Worm (Caenorhabditis elegans): ENCODE data around the gene aqp-1.

The aqp-1 gene

ce11 chrII:7228646-7229200 is 9.4 kb downstream of the aqp-1 start, which contains the start of gene F32A5.4:
TSS of gene F32A5.4 (plus strand) at chrII:7229150.
- peak; percentile 61 for TF ChIP-seq ama-1 (optimal IDR thresholded peaks at IDR 0.05)
- no peak for TF ChIP-seq fos-1 (tag; optimal IDR thresholded peaks at IDR 0.05)
- no peak for TF ChIP-seq nhr-6 (tag; optimal IDR thresholded peaks at IDR 0.05)
- no peak for TF ChIP-seq Y55F3AM.14 (GFP tag; optimal IDR thresholded peaks at IDR 0.05)
- no peak for TF ChIP-seq sem-4 (tag; optimal IDR thresholded peaks at IDR 0.05)
- no peak for TF ChIP-seq mab-5 (tag; optimal IDR thresholded peaks at IDR 0.05)
- TF ChIP-seq ceh-82 (tag; optimal IDR thresholded peaks at IDR 0.05), result no peak
- TF ChIP-seq nhr-129 (tag; optimal IDR thresholded peaks at IDR 0.05), result peak; percentile 24
- TF ChIP-seq nhr-23 (tag; optimal IDR thresholded peaks at IDR 0.05), result no peak
- TF ChIP-seq zag-1 (tag; optimal IDR thresholded peaks at IDR 0.05), result no peak
- TF ChIP-seq aly-2 (tag; optimal IDR thresholded peaks at IDR 0.05), result no peak
- TF ChIP-seq F13H6.1 (tag; optimal IDR thresholded peaks at IDR 0.05), result peak; percentile 1
- TF ChIP-seq egl-27 (tag; optimal IDR thresholded peaks at IDR 0.05), result no peak
- no peak for TF ChIP-seq crh-2 (tag; optimal IDR thresholded peaks at IDR 0.05)
- no peak for TF ChIP-seq ZK546.5 (tag; optimal IDR thresholded peaks at IDR 0.05)

- no peak for TF ChIP-seq blmp-1 (tag; optimal IDR thresholded peaks at IDR 0.05; ENCODE audit: insufficient read depth)
- no peak for TF ChIP-seq ztf-1 (GFP tag; conservative IDR thresholded peaks at IDR 0.05)
- no peak for TF ChIP-seq unc-39 (tag; optimal IDR thresholded peaks at IDR 0.05)
- TF ChIP-seq mbf-1 (tag; optimal IDR thresholded peaks at IDR 0.05), result no peak
- no peak for TF ChIP-seq F13H6.1 (tag; optimal IDR thresholded peaks at IDR 0.05)
- TF ChIP-seq nhr-6 (tag; optimal IDR thresholded peaks at IDR 0.05), result no peak
- TF ChIP-seq egl-27 (tag; optimal IDR thresholded peaks at IDR 0.05), result no peak
- no peak for TF ChIP-seq elt-3 (tag; optimal IDR thresholded peaks at IDR 0.05)
- TF ChIP-seq ceh-16 (tag; optimal IDR thresholded peaks at IDR 0.05), result no peak
- TF ChIP-seq unc-55 (GFP tag; optimal IDR thresholded peaks at IDR 0.05), result no peak
- TF ChIP-seq nhr-77 (tag; optimal IDR thresholded peaks at IDR 0.05), result no peak
- TF ChIP-seq dmd-4 (tag; optimal IDR thresholded peaks at IDR 0.05), result no peak
- TF ChIP-seq elt-1 (tag; optimal IDR thresholded peaks at IDR 0.05), result no peak
- TF ChIP-seq mab-5 (tag; optimal IDR thresholded peaks at IDR 0.05), result no peak
- TF ChIP-seq ama-1 (optimal IDR thresholded peaks at IDR 0.05), result no peak
- TF ChIP-seq nhr-12 (tag; optimal IDR thresholded peaks at IDR 0.05), result no peak
Measured at ce11 chrII:7225864-7226522, 12.2 kb downstream of the aqp-1 start, which contains the start of gene clh-3. TSS of gene clh-3 (minus strand) at chrII:7225914.

ce11 chrII:7224074-7224473 is 14.1 kb downstream of the aqp-1 start:
- no peak for TF ChIP-seq peb-1 (tag; optimal IDR thresholded peaks at IDR 0.05)
- TF ChIP-seq nhr-21 (tag; optimal IDR thresholded peaks at IDR 0.05), result no peak
- TF ChIP-seq ztf-4 (tag; optimal IDR thresholded peaks at IDR 0.05), result no peak
- TF ChIP-seq nhr-23 (tag; optimal IDR thresholded peaks at IDR 0.05), result no peak
- TF ChIP-seq nhr-25 (tag; optimal IDR thresholded peaks at IDR 0.05), result no peak
- no peak for TF ChIP-seq lin-11 (tag; optimal IDR thresholded peaks at IDR 0.05)
- TF ChIP-seq sma-3 (GFP tag; optimal IDR thresholded peaks at IDR 0.05), result no peak
- TF ChIP-seq C34F6.9 (tag; optimal IDR thresholded peaks at IDR 0.05), result no peak
- no peak for TF ChIP-seq egl-27 (tag; optimal IDR thresholded peaks at IDR 0.05)
- TF ChIP-seq crh-2 (tag; optimal IDR thresholded peaks at IDR 0.05), result no peak
- TF ChIP-seq ztf-1 (GFP tag; conservative IDR thresholded peaks at IDR 0.05), result no peak
- TF ChIP-seq fos-1 (tag; optimal IDR thresholded peaks at IDR 0.05), result no peak
- TF ChIP-seq unc-39 (tag; optimal IDR thresholded peaks at IDR 0.05), result no peak
- no peak for TF ChIP-seq nhr-12 (tag; optimal IDR thresholded peaks at IDR 0.05)

ce11 chrII:7217047-7217446 is 21.1 kb downstream of the aqp-1 start, which contains the start of gene E04F6.10:
TSS of gene E04F6.10 (minus strand) at chrII:7217147.
- no peak for TF ChIP-seq unc-62 (GFP tag; optimal IDR thresholded peaks at IDR 0.05)
- TF ChIP-seq aly-2 (tag; optimal IDR thresholded peaks at IDR 0.05), result no peak
- TF ChIP-seq sma-3 (GFP tag; optimal IDR thresholded peaks at IDR 0.05), result no peak
- no peak for TF ChIP-seq Y55F3AM.14 (GFP tag; optimal IDR thresholded peaks at IDR 0.05)
- TF ChIP-seq zag-1 (tag; optimal IDR thresholded peaks at IDR 0.05), result no peak
- TF ChIP-seq nhr-12 (tag; optimal IDR thresholded peaks at IDR 0.05), result no peak
- TF ChIP-seq sma-9 (GFP tag; optimal IDR thresholded peaks at IDR 0.05), result no peak
- TF ChIP-seq sma-9 (tag; optimal IDR thresholded peaks at IDR 0.05), result no peak
- no peak for TF ChIP-seq unc-55 (GFP tag; optimal IDR thresholded peaks at IDR 0.05)
- TF ChIP-seq crh-2 (tag; optimal IDR thresholded peaks at IDR 0.05), result no peak
- no peak for TF ChIP-seq unc-39 (tag; optimal IDR thresholded peaks at IDR 0.05)
